Worm (Caenorhabditis elegans): ENCODE data around the gene C55A1.1.
"Not testable (repeated sequence)": the region's sequence is repeated elsewhere in the genome, so short reads cannot be mapped to it uniquely, and the experiment has no call there.

- TF ChIP-seq ceh-34 (tag; optimal IDR thresholded peaks at IDR 0.05); eyg-1 (tag; optimal IDR thresholded peaks at IDR 0.05); ceh-45 (GFP tag; IDR thresholded peaks at IDR 0.05); ceh-48 (tag; optimal IDR thresholded peaks at IDR 0.05); unc-42 (tag; optimal IDR thresholded peaks at IDR 0.05); elt-2 (tag; optimal IDR thresholded peaks at IDR 0.05); ama-1 (optimal IDR thresholded peaks at IDR 0.05); nhr-11 (tag; optimal IDR thresholded peaks at IDR 0.05); nhr-232 (tag; optimal IDR thresholded peaks at IDR 0.05); odd-2 (tag; optimal IDR thresholded peaks at IDR 0.05): not testable (repeated sequence)
These were observed 21.6 kb downstream of the C55A1.1 start, which contains the start of gene C55A1.4 for ce11 chrV:15643192-15643591.

Data from whole organism, late embryonic.